Worm (Caenorhabditis elegans) whole organism, mixed stage, embryonic: ENCODE measurements around the gene Y62H9A.13.

Source experiments
- M03D4.4 ChIP-seq: sonication (generic microtip); optimal IDR thresholded peaks from 2 replicates; lab custom pipeline; 2017; ENCODE audit warnings: mild to moderate bottlenecking, missing genetic modification characterization, missing compliant biosample characterization
- bed-3 ChIP-seq: fragments of 200-800 bp; sonication (Bioruptor generic); optimal IDR thresholded peaks from 3 replicates; lab custom pipeline; 2018; ENCODE audit warnings: mild to moderate bottlenecking, missing genetic modification characterization, moderate library complexity, missing compliant biosample characterization
- blmp-1 ChIP-seq: fragments of 150-350 bp; optimal IDR thresholded peaks from 2 replicates; lab custom pipeline; 2014; ENCODE audit warnings: missing biosample characterization, missing genetic modification characterization
- ces-1 ChIP-seq: fragments of 150-350 bp; optimal IDR thresholded peaks from 2 replicates; lab custom pipeline; 2014; ENCODE audit warnings: missing biosample characterization, missing genetic modification reagents, missing genetic modification characterization
- elt-1 ChIP-seq: sonication (generic microtip); optimal IDR thresholded peaks from 2 replicates; lab custom pipeline; 2017; ENCODE audit warnings: missing genetic modification characterization, mild to moderate bottlenecking, missing compliant biosample characterization, antibody characterized with exemption, moderate library complexity, borderline replicate concordance; ENCODE audit not compliant: insufficient read depth
- lsy-2 ChIP-seq: fragments of 150-350 bp; optimal IDR thresholded peaks from 2 replicates; lab custom pipeline; 2014; ENCODE audit warnings: missing biosample characterization, missing genetic modification characterization
- mep-1 ChIP-seq: fragments of 150-350 bp; optimal IDR thresholded peaks from 2 replicates; lab custom pipeline; 2017; ENCODE audit warnings: missing biosample characterization, missing genetic modification reagents, missing genetic modification characterization, inconsistent platforms
- mls-2 ChIP-seq: sonication (generic microtip); optimal IDR thresholded peaks from 2 replicates; lab custom pipeline; 2016; ENCODE audit warnings: mild to moderate bottlenecking, missing genetic modification characterization, moderate library complexity, missing compliant biosample characterization
- nhr-237 ChIP-seq: fragments of 150-350 bp; optimal IDR thresholded peaks from 2 replicates; lab custom pipeline; 2014; ENCODE audit warnings: missing biosample characterization, missing genetic modification characterization
- nhr-28 ChIP-seq: fragments of 150-350 bp; optimal IDR thresholded peaks from 2 replicates; lab custom pipeline; 2014; ENCODE audit warnings: missing biosample characterization, missing genetic modification characterization
- pha-4 ChIP-seq: fragments of 150-350 bp; optimal IDR thresholded peaks from 2 replicates; lab custom pipeline; 2018; ENCODE audit warnings: missing biosample characterization, missing genetic modification reagents, missing genetic modification characterization
- tbx-8 ChIP-seq: fragments of 200-800 bp; sonication (Bioruptor generic); optimal IDR thresholded peaks from 2 replicates; lab custom pipeline; 2018; ENCODE audit warnings: mild to moderate bottlenecking, missing genetic modification characterization, moderate library complexity, missing compliant biosample characterization
- unc-62 ChIP-seq: fragments of 150-350 bp; optimal IDR thresholded peaks from 2 replicates; lab custom pipeline; 2014; ENCODE audit warnings: missing biosample characterization, missing genetic modification reagents, missing genetic modification characterization
- ztf-11 ChIP-seq: fragments of 150-350 bp; optimal IDR thresholded peaks from 2 replicates; lab custom pipeline; 2014; ENCODE audit warnings: missing biosample characterization, missing genetic modification characterization

- TF ChIP-seq bed-3 (no peak), ztf-11 (no peak), M03D4.4 (no peak), pha-4 (tag; lab: Kevin White, UChicago) (no peak), ces-1 (GFP tag; lab: Kevin White, UChicago) (no peak), nhr-28 (tag; lab: Kevin White, UChicago) (no peak), unc-62 (no peak), nhr-237 (tag; lab: Kevin White, UChicago) (no peak), lsy-2 (no peak), mls-2 (tag; lab: Kevin White, UChicago) (no peak), elt-1 (no peak), blmp-1 (tag; lab: Kevin White, UChicago) (no peak), mep-1 (no peak), tbx-8 (GFP tag; lab: Kevin White, UChicago) (no peak)
Measured at ce11 chrX:11957246-11957645, 40.4 kb downstream of the Y62H9A.13 start, which contains the start of gene T08D10.5.
